Worm (Caenorhabditis elegans) whole organism, L3 larva: Measurements from ENCODE around the gene ZC477.2.

Source experiments
- R02D3.7 ChIP-seq: fragments of 150-350 bp; optimal IDR thresholded peaks from 2 replicates; lab custom pipeline; 2014; ENCODE audit warnings: missing biosample characterization, missing genetic modification characterization
- ZK546.5 ChIP-seq: sonication (generic microtip); optimal IDR thresholded peaks from 2 replicates; lab custom pipeline; 2017; ENCODE audit warnings: missing biosample characterization, missing genetic modification characterization
- aly-2 ChIP-seq: fragments of 150-350 bp; optimal IDR thresholded peaks from 2 replicates; lab custom pipeline; 2014; ENCODE audit warnings: missing biosample characterization, missing genetic modification characterization
- ama-1 ChIP-seq: fragments of 150-350 bp; optimal IDR thresholded peaks from 2 replicates; lab custom pipeline; 2018
- ceh-16 ChIP-seq: sonication (generic microtip); optimal IDR thresholded peaks from 2 replicates; lab custom pipeline; 2017; ENCODE audit warnings: missing biosample characterization, missing genetic modification characterization
- ceh-28 ChIP-seq: fragments of 150-350 bp; optimal IDR thresholded peaks from 2 replicates; lab custom pipeline; 2014; ENCODE audit warnings: missing biosample characterization, missing genetic modification reagents, missing genetic modification characterization
- ceh-82 ChIP-seq: fragments of 150-350 bp; optimal IDR thresholded peaks from 2 replicates; lab custom pipeline; 2014; ENCODE audit warnings: missing biosample characterization, missing genetic modification characterization
- ceh-9 ChIP-seq: sonication (generic microtip); optimal IDR thresholded peaks from 2 replicates; lab custom pipeline; 2018; ENCODE audit warnings: missing biosample characterization, missing genetic modification characterization
- daf-12 ChIP-seq: fragments of 150-350 bp; optimal IDR thresholded peaks from 2 replicates; lab custom pipeline; 2014; ENCODE audit warnings: missing biosample characterization, missing genetic modification reagents, missing genetic modification characterization
- egl-27 ChIP-seq: sonication (generic microtip); optimal IDR thresholded peaks from 4 replicates; lab custom pipeline; 2017; ENCODE audit warnings: missing biosample characterization, missing genetic modification reagents, missing genetic modification characterization
- egl-5 ChIP-seq: fragments of 150-350 bp; optimal IDR thresholded peaks from 2 replicates; lab custom pipeline; 2017; ENCODE audit warnings: missing biosample characterization, missing genetic modification reagents, missing genetic modification characterization, inconsistent platforms
- elt-1 ChIP-seq: fragments of 150-350 bp; optimal IDR thresholded peaks from 2 replicates; lab custom pipeline; 2014; ENCODE audit warnings: missing biosample characterization, missing genetic modification characterization
- elt-2 ChIP-seq: sonication (generic microtip); optimal IDR thresholded peaks from 2 replicates; lab custom pipeline; 2016; ENCODE audit warnings: missing genetic modification reagents, mild to moderate bottlenecking, missing genetic modification characterization, missing compliant biosample characterization
- elt-3 ChIP-seq, 3 experiments: fragments of 150-350 bp in 1 of 3; sonication (generic microtip) in 2 of 3; optimal IDR thresholded peaks; 2 replicates in 2 of 3; 4 replicates in 1 of 3; lab custom pipeline; 2014 to 2017; ENCODE audit warnings: missing biosample characterization in 3 of 3, missing genetic modification characterization in 3 of 3
- eor-1 ChIP-seq, 2 experiments: fragments of 150-350 bp; optimal IDR thresholded peaks; 2 replicates each; lab custom pipeline; 2014 to 2018; ENCODE audit warnings: missing biosample characterization in 2 of 2, missing genetic modification characterization in 2 of 2
- fkh-10 ChIP-seq: sonication (generic microtip); optimal IDR thresholded peaks from 2 replicates; lab custom pipeline; 2017; ENCODE audit warnings: missing biosample characterization, missing genetic modification reagents, missing genetic modification characterization
- fkh-2 ChIP-seq: fragments of 150-350 bp; optimal IDR thresholded peaks from 2 replicates; lab custom pipeline; 2014; ENCODE audit warnings: missing biosample characterization, missing genetic modification reagents, missing genetic modification characterization
- fos-1 ChIP-seq: fragments of 150-350 bp; optimal IDR thresholded peaks from 2 replicates; lab custom pipeline; 2014; ENCODE audit warnings: missing biosample characterization, missing genetic modification characterization
- hmg-11 ChIP-seq: sonication (generic microtip); optimal IDR thresholded peaks from 2 replicates; lab custom pipeline; 2016; ENCODE audit warnings: missing genetic modification characterization, missing compliant biosample characterization
- jun-1 ChIP-seq: fragments of 150-350 bp; optimal IDR thresholded peaks from 2 replicates; lab custom pipeline; 2014; ENCODE audit warnings: missing biosample characterization, missing genetic modification reagents, missing genetic modification characterization
- lin-15B ChIP-seq: fragments of 150-350 bp; optimal IDR thresholded peaks from 2 replicates; lab custom pipeline; 2014; ENCODE audit warnings: missing biosample characterization, missing genetic modification characterization
- lin-39 ChIP-seq: fragments of 150-350 bp; optimal IDR thresholded peaks from 2 replicates; lab custom pipeline; 2018; ENCODE audit warnings: missing biosample characterization, missing genetic modification reagents, missing genetic modification characterization
- lsy-12 ChIP-seq: sonication (generic microtip); optimal IDR thresholded peaks from 2 replicates; lab custom pipeline; 2016; ENCODE audit warnings: mild to moderate bottlenecking, missing genetic modification characterization, missing compliant biosample characterization
- mdl-1 ChIP-seq: fragments of 150-350 bp; optimal IDR thresholded peaks from 2 replicates; lab custom pipeline; 2014; ENCODE audit warnings: missing biosample characterization, missing genetic modification characterization
- mml-1 ChIP-seq: fragments of 150-350 bp; sonication (generic microtip); optimal IDR thresholded peaks from 3 replicates; lab custom pipeline; 2014; ENCODE audit warnings: missing biosample characterization, missing genetic modification characterization
- nfya-1 ChIP-seq: sonication (generic microtip); optimal IDR thresholded peaks from 2 replicates; lab custom pipeline; 2017; ENCODE audit warnings: missing genetic modification characterization, mild to moderate bottlenecking, missing compliant biosample characterization, antibody characterized with exemption, moderate library complexity; ENCODE audit not compliant: insufficient read depth
- nhr-11 ChIP-seq: fragments of 150-350 bp; optimal IDR thresholded peaks from 2 replicates; lab custom pipeline; 2014; ENCODE audit warnings: missing biosample characterization, missing genetic modification characterization
- nhr-12 ChIP-seq: fragments of 150-350 bp; optimal IDR thresholded peaks from 2 replicates; lab custom pipeline; 2014; ENCODE audit warnings: missing biosample characterization, missing genetic modification characterization
- nhr-23 ChIP-seq: fragments of 150-350 bp; optimal IDR thresholded peaks from 2 replicates; lab custom pipeline; 2014; ENCODE audit warnings: missing biosample characterization, missing genetic modification reagents, missing genetic modification characterization
- nhr-237 ChIP-seq: fragments of 150-350 bp; optimal IDR thresholded peaks from 2 replicates; lab custom pipeline; 2014; ENCODE audit warnings: missing biosample characterization, missing genetic modification characterization
- nhr-25 ChIP-seq: sonication (generic microtip); optimal IDR thresholded peaks from 2 replicates; lab custom pipeline; 2017; ENCODE audit warnings: missing biosample characterization, missing genetic modification characterization
- nhr-28 ChIP-seq: fragments of 150-350 bp; optimal IDR thresholded peaks from 2 replicates; lab custom pipeline; 2014; ENCODE audit warnings: missing biosample characterization, missing genetic modification characterization
- nhr-43 ChIP-seq: sonication (generic microtip); optimal IDR thresholded peaks from 2 replicates; lab custom pipeline; 2016; ENCODE audit warnings: mild to moderate bottlenecking, missing genetic modification characterization, missing compliant biosample characterization; ENCODE audit not compliant: poor library complexity, severe bottlenecking
- nhr-67 ChIP-seq: fragments of 150-350 bp; optimal IDR thresholded peaks from 2 replicates; lab custom pipeline; 2014; ENCODE audit warnings: missing biosample characterization, missing genetic modification characterization
- nhr-76 ChIP-seq: fragments of 150-350 bp; sonication (generic microtip); optimal IDR thresholded peaks from 5 replicates; lab custom pipeline; 2014; ENCODE audit warnings: missing biosample characterization, missing genetic modification characterization
- nhr-77 ChIP-seq: fragments of 150-350 bp; optimal IDR thresholded peaks from 2 replicates; lab custom pipeline; 2014; ENCODE audit warnings: missing biosample characterization, missing genetic modification characterization
- pha-4 ChIP-seq: fragments of 150-350 bp; optimal IDR thresholded peaks from 2 replicates; lab custom pipeline; 2014; ENCODE audit warnings: missing biosample characterization, missing genetic modification reagents, missing genetic modification characterization
- pqm-1 ChIP-seq: fragments of 150-350 bp; optimal IDR thresholded peaks from 2 replicates; lab custom pipeline; 2017; ENCODE audit warnings: missing biosample characterization, missing genetic modification characterization, inconsistent platforms
- sea-2 ChIP-seq: fragments of 150-350 bp; sonication (generic microtip); optimal IDR thresholded peaks from 4 replicates; lab custom pipeline; 2014; ENCODE audit warnings: missing biosample characterization, missing genetic modification reagents, missing genetic modification characterization
- skn-1 ChIP-seq: fragments of 150-350 bp; optimal IDR thresholded peaks from 2 replicates; lab custom pipeline; 2014; ENCODE audit warnings: missing biosample characterization, missing genetic modification characterization
- snpc-4 ChIP-seq: fragments of 150-350 bp; optimal IDR thresholded peaks from 2 replicates; lab custom pipeline; 2014; ENCODE audit warnings: missing biosample characterization, missing genetic modification characterization
- tbx-2 ChIP-seq: sonication (generic microtip); optimal IDR thresholded peaks from 2 replicates; lab custom pipeline; 2016; ENCODE audit warnings: mild to moderate bottlenecking, missing genetic modification characterization, missing compliant biosample characterization
- unc-39 ChIP-seq: sonication (generic microtip); optimal IDR thresholded peaks from 4 replicates; lab custom pipeline; 2017; ENCODE audit warnings: missing biosample characterization, missing genetic modification characterization
- unc-62 ChIP-seq: fragments of 150-350 bp; sonication (generic microtip); optimal IDR thresholded peaks from 4 replicates; lab custom pipeline; 2014; ENCODE audit warnings: missing biosample characterization, missing genetic modification reagents, missing genetic modification characterization
- zag-1 ChIP-seq: fragments of 150-350 bp; optimal IDR thresholded peaks from 2 replicates; lab custom pipeline; 2014; ENCODE audit warnings: missing biosample characterization, missing genetic modification characterization
- ztf-11 ChIP-seq: fragments of 150-350 bp; optimal IDR thresholded peaks from 2 replicates; lab custom pipeline; 2014; ENCODE audit warnings: missing biosample characterization, missing genetic modification characterization
- ztf-4 ChIP-seq: fragments of 150-350 bp; optimal IDR thresholded peaks from 2 replicates; lab custom pipeline; 2014; ENCODE audit warnings: missing biosample characterization, missing genetic modification characterization

Gene ZC477.2

ce11 chrIV:7099377-7099776 is 8.6 kb upstream of the ZC477.2 start:
- peak; percentile 39 for TF ChIP-seq egl-5 (tag; lab: Kevin White, UChicago)
- TF ChIP-seq ceh-9 (tag; lab: Kevin White, UChicago): no peak
- TF ChIP-seq hmg-11 (tag; lab: Kevin White, UChicago): no peak
- TF ChIP-seq nfya-1 (tag; lab: Kevin White, UChicago): peak; percentile 6
- TF ChIP-seq nhr-23 (tag; lab: Kevin White, UChicago): no peak
- no peak for TF ChIP-seq eor-1 (tag; optimal IDR thresholded peaks at IDR 0.05; lab: Kevin White, UChicago)
- TF ChIP-seq fkh-10 (GFP tag; lab: Kevin White, UChicago): no peak
- no peak for TF ChIP-seq ama-1 (lab: Kevin White, UChicago)
- no peak for TF ChIP-seq ztf-4 (tag; lab: Kevin White, UChicago)
- TF ChIP-seq lsy-12: no peak
- no peak for TF ChIP-seq mml-1
- peak; percentile 53 for TF ChIP-seq pha-4
- TF ChIP-seq ceh-28 (tag; lab: Kevin White, UChicago): no peak
- TF ChIP-seq lin-39 (tag; lab: Kevin White, UChicago): peak; percentile 34
- TF ChIP-seq unc-39 (tag; lab: Kevin White, UChicago): no peak

- TF ChIP-seq nfya-1 (tag; lab: Kevin White, UChicago) (peak; percentile 64), ama-1 (lab: Kevin White, UChicago) (no peak), egl-5 (tag; lab: Kevin White, UChicago) (no peak), elt-2 (tag; lab: Kevin White, UChicago) (peak; percentile 34), egl-27 (tag; lab: Kevin White, UChicago) (no peak), pqm-1 (no peak), snpc-4 (peak; percentile 41), ceh-82 (tag; lab: Kevin White, UChicago) (no peak), ceh-16 (tag; lab: Kevin White, UChicago) (no peak), aly-2 (tag; lab: Kevin White, UChicago) (no peak), nhr-43 (tag; lab: Kevin White, UChicago) (peak; percentile 36), nhr-11 (tag; lab: Kevin White, UChicago) (peak; percentile 42), unc-39 (tag; lab: Kevin White, UChicago) (no peak), fos-1 (tag; lab: Kevin White, UChicago) (no peak), fkh-10 (GFP tag; lab: Kevin White, UChicago) (no peak), lin-39 (tag; lab: Kevin White, UChicago) (no peak), ceh-9 (tag; lab: Kevin White, UChicago) (no peak), nhr-23 (tag; lab: Kevin White, UChicago) (peak; percentile 55), daf-12 (tag; lab: Kevin White, UChicago) (no peak), sea-2 (GFP tag; lab: Kevin White, UChicago) (no peak), eor-1 (tag; optimal IDR thresholded peaks at IDR 0.05; lab: Kevin White, UChicago) (no peak), nhr-237 (tag; lab: Kevin White, UChicago) (no peak), tbx-2 (tag; lab: Kevin White, UChicago) (peak; percentile 56), jun-1 (tag; lab: Kevin White, UChicago) (peak; percentile 29), nhr-67 (tag; lab: Kevin White, UChicago) (no peak), mml-1 (no peak), unc-62 (GFP tag; lab: Kevin White, UChicago) (no peak), ztf-11 (tag; lab: Kevin White, UChicago) (no peak), R02D3.7 (tag; lab: Kevin White, UChicago) (peak; percentile 30), nhr-76 (tag; lab: Kevin White, UChicago) (no peak), mdl-1 (tag; lab: Kevin White, UChicago) (no peak), nhr-77 (tag; lab: Kevin White, UChicago) (peak; percentile 42), ceh-28 (tag; lab: Kevin White, UChicago) (peak; percentile 25), fkh-2 (tag; lab: Kevin White, UChicago) (no peak), nhr-25 (tag; lab: Kevin White, UChicago) (peak; percentile 35), nhr-28 (tag; lab: Kevin White, UChicago) (no peak), hmg-11 (tag; lab: Kevin White, UChicago) (no peak), skn-1 (tag; lab: Kevin White, UChicago) (no peak), pha-4 (peak; percentile 92), nhr-12 (no peak), elt-3 (tag; optimal IDR thresholded peaks at IDR 0.05; lab: Kevin White, UChicago) (no peak), ZK546.5 (no peak), elt-1 (tag; lab: Kevin White, UChicago) (no peak), lsy-12 (peak; percentile 39), zag-1 (tag; lab: Kevin White, UChicago) (no peak), lin-15B (peak; percentile 79), ztf-4 (tag; lab: Kevin White, UChicago) (no peak)
- TF ChIP-seq, all 47 proteins: peak for 15
Measured at ce11 chrIV:7103211-7103679, 4.7 kb upstream of the ZC477.2 start, which contains the start of the genes rde-8 and ZC477.3. rde-8 (minus strand) TSS chrIV:7103261. ZC477.3 (plus strand) TSS chrIV:7103492.
